Fruit fly (Drosophila melanogaster) whole organism, embryonic: ENCODE measurements around the gene CG43731.

Experiments used
- CG10147 ChIP-seq: fragments of 200-800 bp; sonication (Bioruptor generic); optimal IDR thresholded peaks from 2 replicates; lab custom pipeline; 2019; ENCODE audit warnings: missing biosample characterization, mild to moderate bottlenecking, missing genetic modification characterization, moderate library complexity
- CG10209 ChIP-seq: fragments of 200-800 bp; sonication (Bioruptor generic); optimal IDR thresholded peaks from 3 replicates; lab custom pipeline; 2017; ENCODE audit warnings: missing biosample characterization, mild to moderate bottlenecking, missing genetic modification characterization, missing genetic modification reagents
- CG10959 ChIP-seq: fragments of 200-800 bp; sonication (Bioruptor generic); IDR thresholded peaks from 2 replicates; pipeline ENCODE4 v1.3.6; 2022; ENCODE audit warnings: missing biosample characterization, missing genetic modification characterization
- CG11093 ChIP-seq: fragments of 200-800 bp; sonication (Bioruptor generic); IDR thresholded peaks from 3 replicates; pipeline ENCODE4 v1.3.6; 2022; ENCODE audit warnings: missing biosample characterization, missing genetic modification characterization
- CG11560 ChIP-seq: fragments of 200-800 bp; sonication (Bioruptor generic); IDR thresholded peaks from 3 replicates; pipeline ENCODE4 v1.3.6; 2022; ENCODE audit warnings: missing biosample characterization, missing genetic modification characterization
- CG13296 ChIP-seq: fragments of 200-800 bp; sonication (Bioruptor generic); optimal IDR thresholded peaks from 3 replicates; lab custom pipeline; 2018; ENCODE audit warnings: missing biosample characterization, mild to moderate bottlenecking, missing genetic modification characterization
- CG15073 ChIP-seq: fragments of 200-800 bp; sonication (Bioruptor generic); optimal IDR thresholded peaks from 2 replicates; lab custom pipeline; 2016; ENCODE audit warnings: missing biosample characterization, missing genetic modification characterization
- CG15479 ChIP-seq: fragments of 200-800 bp; sonication (Bioruptor generic); optimal IDR thresholded peaks from 3 replicates; lab custom pipeline; 2019; ENCODE audit warnings: missing biosample characterization, mild to moderate bottlenecking, missing genetic modification characterization, moderate library complexity
- CG17328 ChIP-seq: fragments of 200-800 bp; sonication (Bioruptor generic); IDR thresholded peaks from 2 replicates; pipeline ENCODE4 v1.3.6; 2022; ENCODE audit warnings: missing biosample characterization, missing genetic modification characterization
- CG17912 ChIP-seq: fragments of 200-800 bp; sonication (Bioruptor generic); optimal IDR thresholded peaks from 2 replicates; lab custom pipeline; 2018; ENCODE audit warnings: missing biosample characterization, mild to moderate bottlenecking, missing genetic modification characterization
- CG2199 ChIP-seq: fragments of 200-800 bp; sonication (Bioruptor generic); IDR thresholded peaks from 3 replicates; pipeline ENCODE4 v1.3.6; 2022; ENCODE audit warnings: missing biosample characterization, missing genetic modification characterization
- CG33213 ChIP-seq: fragments of 200-800 bp; sonication (Bioruptor generic); optimal IDR thresholded peaks from 3 replicates; lab custom pipeline; 2016; ENCODE audit warnings: missing biosample characterization, missing genetic modification characterization
- CG5953 ChIP-seq: fragments of 200-800 bp; sonication (Bioruptor generic); IDR thresholded peaks from 2 replicates; pipeline ENCODE4 v1.3.6; 2022; ENCODE audit warnings: missing biosample characterization, missing genetic modification characterization
- CG6272 ChIP-seq: fragments of 200-800 bp; sonication (Bioruptor generic); IDR thresholded peaks from 2 replicates; pipeline ENCODE4 v1.3.6; 2022; ENCODE audit warnings: missing biosample characterization, missing genetic modification characterization
- CG7556 ChIP-seq: fragments of 200-800 bp; sonication (Bioruptor generic); optimal IDR thresholded peaks from 2 replicates; lab custom pipeline; 2017; ENCODE audit warnings: missing biosample characterization, mild to moderate bottlenecking, missing genetic modification characterization
- CG7745 ChIP-seq: fragments of 200-800 bp; sonication (Bioruptor generic); optimal IDR thresholded peaks from 2 replicates; lab custom pipeline; 2018; ENCODE audit warnings: missing biosample characterization, mild to moderate bottlenecking, missing genetic modification characterization, moderate library complexity
- CG7839 ChIP-seq: fragments of 200-800 bp; sonication (Bioruptor generic); optimal IDR thresholded peaks from 3 replicates; lab custom pipeline; 2018; ENCODE audit warnings: missing biosample characterization, mild to moderate bottlenecking, missing genetic modification characterization, moderate library complexity
- CG7963 ChIP-seq: fragments of 200-800 bp; sonication (Bioruptor generic); IDR thresholded peaks from 3 replicates; pipeline ENCODE4 v1.3.6; 2022; ENCODE audit warnings: missing biosample characterization, missing genetic modification characterization; ENCODE audit not compliant: partially characterized antibody
- CG8089 ChIP-seq: fragments of 200-800 bp; sonication (Bioruptor generic); optimal IDR thresholded peaks from 3 replicates; lab custom pipeline; 2016; ENCODE audit warnings: missing biosample characterization, missing genetic modification characterization
- CG8388 ChIP-seq: fragments of 200-800 bp; sonication (Bioruptor generic); optimal IDR thresholded peaks from 2 replicates; lab custom pipeline; 2019; ENCODE audit warnings: missing biosample characterization, mild to moderate bottlenecking, missing genetic modification characterization, moderate library complexity
- CG8478 ChIP-seq: fragments of >200 bp; optimal IDR thresholded peaks from 2 replicates; lab custom pipeline; 2018
- CG9437 ChIP-seq: fragments of 200-800 bp; sonication (Bioruptor generic); optimal IDR thresholded peaks from 2 replicates; lab custom pipeline; 2018; ENCODE audit warnings: missing biosample characterization, mild to moderate bottlenecking, missing genetic modification characterization
- CG9797 ChIP-seq: fragments of 200-800 bp; sonication (Bioruptor generic); optimal IDR thresholded peaks from 3 replicates; lab custom pipeline; 2018; ENCODE audit warnings: missing biosample characterization, mild to moderate bottlenecking, missing genetic modification characterization
- CG9932 ChIP-seq: fragments of 200-800 bp; sonication (Bioruptor generic); IDR thresholded peaks from 2 replicates; pipeline ENCODE4 v1.3.6; 2022; ENCODE audit warnings: missing biosample characterization, missing genetic modification characterization
- CTCF ChIP-seq: fragments of 200-800 bp; sonication (Bioruptor generic); optimal IDR thresholded peaks from 2 replicates; lab custom pipeline; 2017; ENCODE audit warnings: missing biosample characterization, mild to moderate bottlenecking, missing genetic modification characterization, moderate library complexity
- D19A ChIP-seq: fragments of 200-800 bp; optimal IDR thresholded peaks from 3 replicates; lab custom pipeline; 2019; ENCODE audit warnings: missing biosample characterization, mild to moderate bottlenecking, missing genetic modification characterization, moderate library complexity
- D19B ChIP-seq: fragments of 200-800 bp; sonication (Bioruptor generic); optimal IDR thresholded peaks from 2 replicates; lab custom pipeline; 2017; ENCODE audit warnings: missing biosample characterization, mild to moderate bottlenecking, missing genetic modification characterization
- Ets65A ChIP-seq: fragments of 200-800 bp; sonication (Bioruptor generic); peaks from one replicate; lab custom pipeline; 2016; ENCODE audit warnings: missing biosample characterization, missing genetic modification characterization
- HLH3B ChIP-seq: fragments of 200-800 bp; sonication (Bioruptor generic); IDR thresholded peaks from 2 replicates; pipeline ENCODE4 v1.3.6; 2022; ENCODE audit warnings: missing biosample characterization, missing genetic modification characterization
- HLHmδ ChIP-seq: fragments of 200-800 bp; sonication (Bioruptor generic); optimal IDR thresholded peaks from 2 replicates; lab custom pipeline; 2018; ENCODE audit warnings: missing biosample characterization, mild to moderate bottlenecking, missing genetic modification characterization, moderate library complexity
- Hr3 ChIP-seq: fragments of 200-800 bp; sonication (Bioruptor generic); optimal IDR thresholded peaks from 3 replicates; lab custom pipeline; 2016; ENCODE audit warnings: missing biosample characterization, missing genetic modification characterization
- Hsf ChIP-seq: fragments of 200-800 bp; sonication (Bioruptor generic); optimal IDR thresholded peaks from 3 replicates; lab custom pipeline; 2016; ENCODE audit warnings: missing biosample characterization, missing genetic modification characterization
- Lhr ChIP-seq: fragments of 200-800 bp; sonication (Bioruptor generic); optimal IDR thresholded peaks from 3 replicates; lab custom pipeline; 2017; ENCODE audit warnings: mild to moderate bottlenecking, missing biosample characterization, missing genetic modification reagents, missing genetic modification characterization
- Neu2 ChIP-seq: fragments of 200-800 bp; sonication (Bioruptor generic); optimal IDR thresholded peaks from 3 replicates; lab custom pipeline; 2016; ENCODE audit warnings: missing biosample characterization, missing genetic modification characterization, borderline replicate concordance
- Usf ChIP-seq: fragments of 200-800 bp; sonication (Bioruptor generic); optimal IDR thresholded peaks from 2 replicates; lab custom pipeline; 2017; ENCODE audit warnings: missing genotype, missing biosample characterization, missing genetic modification characterization
- Xrp1 ChIP-seq: fragments of 200-800 bp; sonication (Bioruptor generic); IDR thresholded peaks from 2 replicates; pipeline ENCODE4 v1.3.6; 2022; ENCODE audit warnings: missing biosample characterization, missing genetic modification characterization
- bbx ChIP-seq: fragments of 200-800 bp; sonication (Bioruptor generic); IDR thresholded peaks from 2 replicates; pipeline ENCODE4 v1.3.6; 2022; ENCODE audit warnings: missing biosample characterization, missing genetic modification characterization; ENCODE audit not compliant: partially characterized antibody
- cas ChIP-seq: fragments of 200-800 bp; sonication (Bioruptor generic); IDR thresholded peaks from 2 replicates; pipeline ENCODE4 v1.3.6; 2022; ENCODE audit warnings: missing biosample characterization, missing genetic modification characterization
- gcm ChIP-seq: fragments of 200-800 bp; sonication (Bioruptor generic); optimal IDR thresholded peaks from 2 replicates; lab custom pipeline; 2019; ENCODE audit warnings: missing biosample characterization, mild to moderate bottlenecking, missing genetic modification characterization, moderate library complexity
- gem ChIP-seq: fragments of 200-800 bp; sonication (Bioruptor generic); optimal IDR thresholded peaks from 2 replicates; lab custom pipeline; 2019; ENCODE audit warnings: missing biosample characterization, mild to moderate bottlenecking, missing genetic modification characterization, moderate library complexity
- mam ChIP-seq: fragments of 200-800 bp; sonication (Bioruptor generic); optimal IDR thresholded peaks from 3 replicates; lab custom pipeline; 2016; ENCODE audit warnings: missing biosample characterization, missing genetic modification characterization
- peb ChIP-seq: fragments of 200-800 bp; sonication (Bioruptor generic); IDR thresholded peaks from 2 replicates; pipeline ENCODE4 v1.3.6; 2022; ENCODE audit warnings: missing biosample characterization, missing genetic modification characterization
- pita ChIP-seq: fragments of 200-800 bp; sonication (Bioruptor generic); optimal IDR thresholded peaks from 2 replicates; lab custom pipeline; 2017; ENCODE audit warnings: missing biosample characterization, mild to moderate bottlenecking, missing genetic modification characterization
- ranshi ChIP-seq: fragments of 200-800 bp; sonication (Bioruptor generic); IDR thresholded peaks from 2 replicates; pipeline ENCODE4 v1.3.6; 2022; ENCODE audit warnings: missing biosample characterization, missing genetic modification characterization
- repo ChIP-seq: fragments of 200-800 bp; sonication (Bioruptor generic); optimal IDR thresholded peaks from 2 replicates; lab custom pipeline; 2016; ENCODE audit warnings: missing biosample characterization, missing genetic modification characterization
- sisA ChIP-seq: fragments of 200-800 bp; sonication (Bioruptor generic); IDR thresholded peaks from 2 replicates; pipeline ENCODE4 v1.3.6; 2022; ENCODE audit warnings: missing biosample characterization, missing genetic modification characterization
- ssp ChIP-seq: fragments of 200-800 bp; sonication (Bioruptor generic); IDR thresholded peaks from 2 replicates; pipeline ENCODE4 v1.3.6; 2022; ENCODE audit warnings: missing biosample characterization, missing genetic modification characterization
- stc ChIP-seq: fragments of 200-800 bp; sonication (Bioruptor generic); IDR thresholded peaks from 2 replicates; pipeline ENCODE4 v1.3.6; 2022; ENCODE audit warnings: missing biosample characterization, missing genetic modification characterization
- vnd ChIP-seq: fragments of 200-800 bp; sonication (Bioruptor generic); IDR thresholded peaks from 3 replicates; pipeline ENCODE4 v1.3.6; 2022; ENCODE audit warnings: missing biosample characterization, missing genetic modification characterization; ENCODE audit not compliant: partially characterized antibody
- z ChIP-seq: fragments of 200-800 bp; sonication (Bioruptor generic); IDR thresholded peaks from 3 replicates; pipeline ENCODE4 v1.3.6; 2022; ENCODE audit warnings: missing biosample characterization, missing genetic modification characterization
- zfh1 ChIP-seq: fragments of 200-800 bp; sonication (Bioruptor generic); IDR thresholded peaks from 3 replicates; pipeline ENCODE4 v1.3.6; 2022; ENCODE audit warnings: missing biosample characterization, missing genetic modification characterization
- zfh2 ChIP-seq: fragments of 200-800 bp; sonication (Bioruptor generic); optimal IDR thresholded peaks from 2 replicates; lab custom pipeline; 2016; ENCODE audit warnings: missing biosample characterization, missing genetic modification characterization

CG43731 gene

DNA sequence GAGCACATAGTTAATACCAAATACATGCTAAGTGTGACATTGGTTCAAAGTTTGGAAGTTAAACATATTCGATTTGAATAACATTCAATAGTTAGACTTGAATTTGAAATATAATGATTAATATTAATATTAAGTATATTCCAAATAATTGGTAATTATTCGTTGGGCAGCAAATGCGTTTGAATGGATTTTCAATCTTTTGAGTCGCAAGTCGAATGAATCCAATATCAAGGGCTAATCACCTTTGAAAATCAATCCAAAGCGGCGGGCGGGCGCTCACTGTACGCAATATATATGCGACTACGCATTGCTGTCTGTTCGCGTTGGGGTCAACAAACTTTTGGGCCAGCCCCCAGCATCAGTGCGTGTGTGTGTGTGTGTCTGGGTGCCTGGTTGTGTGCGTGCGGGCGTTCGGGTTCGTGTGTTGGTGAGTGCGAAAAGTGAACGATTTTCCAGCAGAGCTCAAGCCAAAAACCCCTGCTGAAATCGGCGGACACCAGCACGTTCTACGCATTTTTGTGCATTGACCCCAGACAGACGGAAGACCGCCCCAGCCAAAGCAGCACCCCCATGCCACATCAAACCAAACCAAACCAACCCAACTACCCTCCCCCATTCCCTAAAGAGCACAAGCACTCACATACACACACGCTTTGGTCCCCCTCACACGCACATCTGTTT, 36.7 kb downstream of the CG43731 start (continued):
- TF ChIP-seq CG9932 (0 out of 2 replicates have a peak, but pooled peaks have one; percentile 28), Lhr (no peak), CG7839 (peak; percentile 38), CG8388 (peak; percentile 6), zfh1 (no peak), zfh2 (GFP tag; lab: Kevin White, UChicago) (no peak), CG9437 (GFP tag; lab: Kevin White, UChicago) (no peak), CG7963 (GFP tag; lab: Robert Waterston, UW) (no peak), Xrp1 (GFP tag; lab: Robert Waterston, UW) (peak; percentile 19; the same call in 1 of the 2 replicates), repo (GFP tag; lab: Kevin White, UChicago) (no peak), mam (GFP tag; lab: Kevin White, UChicago) (no peak), CG7556 (peak; percentile 62), CG5953 (GFP tag; lab: Robert Waterston, UW) (no peak), CTCF (GFP tag; lab: Kevin White, UChicago) (no peak), CG17912 (no peak), HLH3B (GFP tag; lab: Robert Waterston, UW) (no peak), CG33213 (GFP tag; lab: Kevin White, UChicago) (no peak), CG8478 (no peak), gem (tag; lab: Kevin White, UChicago) (peak; percentile 53), stc (no peak), CG2199 (GFP tag; lab: Robert Waterston, UW) (no peak), CG15479 (GFP tag; lab: Kevin White, UChicago) (no peak), D19B (no peak), CG11560 (tag; lab: Robert Waterston, UW) (no peak), D19A (tag; lab: Kevin White, UChicago) (peak; percentile 19), Hsf (GFP tag; lab: Kevin White, UChicago) (no peak), CG13296 (GFP tag; lab: Kevin White, UChicago) (no peak), bbx (peak; percentile 51; the same call in 1 of the 2 replicates), CG17328 (no peak), ranshi (GFP tag; lab: Robert Waterston, UW) (no peak), CG6272 (GFP tag; lab: Robert Waterston, UW) (no peak), CG10209 (GFP tag; lab: Kevin White, UChicago) (peak; percentile 40), CG10147 (GFP tag; lab: Kevin White, UChicago) (no peak), CG15073 (GFP tag; lab: Kevin White, UChicago) (no peak), HLHmδ (GFP tag; lab: Kevin White, UChicago) (no peak), pita (GFP tag; lab: Kevin White, UChicago) (no peak), z (0 out of 3 replicates have a peak, but pooled peaks have one; percentile 27), Usf (GFP tag; lab: Kevin White, UChicago) (no peak), Ets65A (GFP tag; lab: Kevin White, UChicago) (no peak), peb (GFP tag; lab: Robert Waterston, UW) (no peak), gcm (GFP tag; lab: Kevin White, UChicago) (peak; percentile 17), vnd (GFP tag; lab: Robert Waterston, UW) (no peak), Neu2 (GFP tag; lab: Kevin White, UChicago) (no peak), CG9797 (no peak), sisA (GFP tag; lab: Robert Waterston, UW) (no peak), CG10959 (GFP tag; lab: Robert Waterston, UW) (no peak), Hr3 (no peak), ssp (GFP tag; lab: Robert Waterston, UW) (no peak), CG11093 (GFP tag; lab: Robert Waterston, UW) (no peak), CG7745 (tag; lab: Kevin White, UChicago) (no peak), CG8089 (no peak), cas (GFP tag; lab: Robert Waterston, UW) (no peak)
